Worm (Caenorhabditis elegans): ENCODE measurements around the gene R02D5.10.

Gene R02D5.10

ce11 chrV:14496446-14496845 is 14.4 kb downstream of the R02D5.10 start:
- TF ChIP-seq mes-4 (tag; optimal IDR thresholded peaks at IDR 0.05) (no peak), egl-18 (GFP tag; IDR thresholded peaks at IDR 0.05) (no peak), Y56A3A.18 (GFP tag; IDR thresholded peaks at IDR 0.05) (0 out of 2 replicates have a peak, but pooled peaks have one; percentile 36), F10E7.11 (tag; optimal IDR thresholded peaks at IDR 0.05) (no peak), snpc-1.3 (tag; optimal IDR thresholded peaks at IDR 0.05; ENCODE audit: insufficient read depth) (no peak)

- TF ChIP-seq B0336.3 (GFP tag; IDR thresholded peaks at IDR 0.05) (no peak), ceh-79 (tag; optimal IDR thresholded peaks at IDR 0.05) (no peak), Y53F4B.3 (GFP tag; IDR thresholded peaks at IDR 0.05) (no peak), F57C9.4 (tag; optimal IDR thresholded peaks at IDR 0.05) (no peak)
Measured at ce11 chrV:14498204-14498603, 16.1 kb downstream of the R02D5.10 start.

- TF ChIP-seq nhr-80 (tag; optimal IDR thresholded peaks at IDR 0.05): peak; percentile 21
- TF ChIP-seq lin-26 (GFP tag; IDR thresholded peaks at IDR 0.05): peak; percentile 30; the same call in 1 of the 2 replicates
- TF ChIP-seq lir-1 (GFP tag; conservative IDR thresholded peaks at IDR 0.05): no peak
- TF ChIP-seq dox-1 (GFP tag; IDR thresholded peaks at IDR 0.05): peak; percentile 51; the same call in 1 of the 2 replicates
- no peak for TF ChIP-seq pha-4 (tag; optimal IDR thresholded peaks at IDR 0.05)
Measured at ce11 chrV:14499074-14499864, 17.2 kb downstream of the R02D5.10 start.

ce11 chrV:14500554-14500953 is 18.5 kb downstream of the R02D5.10 start:
- TF ChIP-seq bed-2 (GFP tag; IDR thresholded peaks at IDR 0.05): no peak
- TF ChIP-seq mcd-1 (GFP tag; IDR thresholded peaks at IDR 0.05): no peak
- TF ChIP-seq Y56A3A.18 (GFP tag; IDR thresholded peaks at IDR 0.05): no peak
- TF ChIP-seq egl-18 (GFP tag; IDR thresholded peaks at IDR 0.05): no peak
- peak; percentile 14 for TF ChIP-seq efl-1 (GFP tag; optimal IDR thresholded peaks at IDR 0.05)
- TF ChIP-seq hmg-1.2 (GFP tag; IDR thresholded peaks at IDR 0.05): peak; percentile 71

ce11 chrV:14501136-14501535 is 19.0 kb downstream of the R02D5.10 start, which contains the start of gene R02D5.24:
Gene R02D5.24, plus strand, starts transcription at chrV:14501340.
- no peak for TF ChIP-seq Y53F4B.3 (GFP tag; IDR thresholded peaks at IDR 0.05)
- TF ChIP-seq F37B4.10 (GFP tag; IDR thresholded peaks at IDR 0.05): 0 out of 2 replicates have a peak, but pooled peaks have one; percentile 40

- TF ChIP-seq lsl-1 (GFP tag; optimal IDR thresholded peaks at IDR 0.05) (no peak), F49E8.2 (tag; optimal IDR thresholded peaks at IDR 0.05; ENCODE audit: insufficient read depth) (no peak), dox-1 (GFP tag; IDR thresholded peaks at IDR 0.05) (0 out of 2 replicates have a peak, but pooled peaks have one; percentile 43), pha-4 (tag; optimal IDR thresholded peaks at IDR 0.05) (no peak), efl-1 (GFP tag; optimal IDR thresholded peaks at IDR 0.05) (no peak), cebp-1 (GFP tag; IDR thresholded peaks at IDR 0.05) (no peak), cebp-1 (tag; optimal IDR thresholded peaks at IDR 0.05) (peak; percentile 37), dpff-1 (tag; optimal IDR thresholded peaks at IDR 0.05) (no peak), unc-62 (GFP tag; optimal IDR thresholded peaks at IDR 0.05) (no peak), dpl-1 (GFP tag; optimal IDR thresholded peaks at IDR 0.05) (no peak), hsf-1 (GFP tag; IDR thresholded peaks at IDR 0.05) (no peak), ceh-58 (GFP tag; IDR thresholded peaks at IDR 0.05) (no peak), F39B2.1 (GFP tag; IDR thresholded peaks at IDR 0.05) (no peak), lag-1 (GFP tag; IDR thresholded peaks at IDR 0.05) (no peak), nhr-27 (tag; optimal IDR thresholded peaks at IDR 0.05) (no peak), rcor-1 (GFP tag; IDR thresholded peaks at IDR 0.05) (no peak), nhr-80 (tag; optimal IDR thresholded peaks at IDR 0.05) (peak; percentile 91), F52B5.7 (tag; optimal IDR thresholded peaks at IDR 0.05) (no peak), ceh-27 (GFP tag; optimal IDR thresholded peaks at IDR 0.05) (no peak), hlh-26 (GFP tag; conservative IDR thresholded peaks at IDR 0.05) (no peak)
Measured at ce11 chrV:14503065-14503464, 21.0 kb downstream of the R02D5.10 start.

Data from whole organism, young adult.